Fruit fly (Drosophila melanogaster): ENCODE results near the gene CG10086.

Gene CG10086

dm6 chr3R:7821559-7821958 lies 31.1 kb downstream of the CG10086 start:
- TF ChIP-seq CG4496 (GFP tag; IDR thresholded peaks at IDR 0.05) (0 out of 3 replicates have a peak, but pooled peaks have one; percentile 26), CG32121 (GFP tag; IDR thresholded peaks at IDR 0.05) (no peak), CG10348 (GFP tag; IDR thresholded peaks at IDR 0.05) (no peak), fd96Ca (GFP tag; IDR thresholded peaks at IDR 0.05) (no peak), CG15710 (tag; optimal IDR thresholded peaks at IDR 0.05) (peak; percentile 45), Pif1B (GFP tag; optimal IDR thresholded peaks at IDR 0.05) (no peak), CG12605 (GFP tag; IDR thresholded peaks at IDR 0.05) (no peak), Ets98B (GFP tag; IDR thresholded peaks at IDR 0.05) (peak; percentile 36; the same call in 1 of the 2 replicates), Pif1A (GFP tag; optimal IDR thresholded peaks at IDR 0.05) (peak; percentile 17), gl (tag; optimal IDR thresholded peaks at IDR 0.05) (no peak), CG8159 (tag; optimal IDR thresholded peaks at IDR 0.05) (peak; percentile 53), CG14655 (GFP tag; optimal IDR thresholded peaks at IDR 0.05) (peak; percentile 40), Snoo (tag; optimal IDR thresholded peaks at IDR 0.05) (no peak), EcR (GFP tag; optimal IDR thresholded peaks at IDR 0.05) (no peak)
